Worm (Caenorhabditis elegans): ENCODE results near the gene srj-13.

srj-13 gene

DNA sequence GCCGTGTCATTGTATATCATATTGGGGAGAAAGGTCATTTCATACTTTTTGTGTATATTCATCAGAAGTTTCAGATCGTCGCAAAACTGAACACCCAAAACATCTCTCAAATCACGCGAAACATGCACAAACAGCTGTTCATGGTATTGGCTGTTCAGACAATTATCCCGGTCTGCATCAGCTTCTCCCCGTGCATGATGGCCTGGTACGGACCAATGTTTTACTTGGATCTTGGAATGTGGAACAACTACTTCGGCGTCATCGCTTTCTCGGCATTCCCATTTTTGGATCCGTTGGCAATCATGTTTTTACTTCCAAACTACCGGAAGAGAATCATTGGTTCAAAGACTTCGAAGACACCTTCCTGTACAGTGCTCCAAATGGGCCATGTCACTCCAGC is 1.0 kb downstream of the srj-13 start:
- TF ChIP-seq rec-8 (tag; optimal IDR thresholded peaks at IDR 0.05) (no peak), nhr-90 (tag; optimal IDR thresholded peaks at IDR 0.05) (no peak), F57C9.4 (tag; optimal IDR thresholded peaks at IDR 0.05) (no peak), pbrm-1 (GFP tag; IDR thresholded peaks at IDR 0.05) (no peak), F49E8.2 (tag; optimal IDR thresholded peaks at IDR 0.05; ENCODE audit: insufficient read depth) (no peak), madf-8 (GFP tag; conservative IDR thresholded peaks at IDR 0.05) (no peak), ztf-22 (GFP tag; optimal IDR thresholded peaks at IDR 0.05) (no peak), Y53F4B.3 (GFP tag; IDR thresholded peaks at IDR 0.05) (no peak)

DNA sequence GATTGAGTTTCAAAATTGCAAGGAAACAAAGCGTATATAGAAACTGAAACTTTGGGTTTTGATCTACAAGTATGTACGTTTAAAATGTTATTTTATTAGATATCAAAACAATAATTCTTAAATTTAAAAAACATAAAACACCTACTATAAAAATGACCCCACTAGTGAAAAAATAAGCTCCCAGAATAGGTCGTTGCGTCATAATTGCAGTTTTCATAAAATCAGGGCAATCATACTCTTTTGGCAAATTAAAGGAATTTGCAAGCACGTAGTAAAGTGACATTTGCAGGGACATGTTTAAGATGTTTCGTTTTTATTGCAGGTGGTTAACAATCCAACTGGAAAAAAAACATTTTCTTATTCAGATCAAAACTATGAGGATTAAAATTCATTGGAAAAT is 6.1 kb downstream of the srj-13 start, which contains the start of gene srt-6:
Gene srt-6, minus strand, starts transcription at position 295 of the 400 bp plus-strand sequence.
- TF ChIP-seq ceh-79 (tag; optimal IDR thresholded peaks at IDR 0.05) (no peak), T07F8.4 (tag; optimal IDR thresholded peaks at IDR 0.05) (no peak), cebp-2 (GFP tag; IDR thresholded peaks at IDR 0.05) (no peak), F49E8.2 (tag; optimal IDR thresholded peaks at IDR 0.05; ENCODE audit: insufficient read depth) (no peak), atf-7 (tag; optimal IDR thresholded peaks at IDR 0.05) (no peak), sea-2 (GFP tag; IDR thresholded peaks at IDR 0.05) (no peak), mel-28 (tag; optimal IDR thresholded peaks at IDR 0.05; ENCODE audit: borderline replicate concordance) (no peak)

DNA sequence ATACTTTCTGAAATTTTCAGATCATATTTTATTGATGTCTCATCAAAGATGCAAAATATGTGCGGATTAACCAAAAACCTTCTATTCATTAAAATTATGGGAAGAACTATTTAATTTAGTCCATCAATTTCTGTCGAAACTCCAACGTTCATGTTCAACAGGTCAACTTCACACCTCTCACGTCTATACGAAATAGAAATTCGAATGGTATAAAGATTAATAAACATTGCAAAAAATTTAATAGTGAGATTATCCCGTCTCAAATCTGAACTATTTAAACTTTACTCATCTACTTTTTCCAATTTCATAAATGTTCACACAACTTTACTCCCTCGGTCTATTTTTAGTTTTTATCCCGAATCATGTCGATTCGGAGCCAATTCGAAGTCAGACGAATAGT is 7.1 kb downstream of the srj-13 start, which contains the start of gene R13D7.2:
Gene R13D7.2, plus strand, starts transcription at position 301 of the 400 bp plus-strand sequence.
- TF ChIP-seq F10E7.11 (tag; optimal IDR thresholded peaks at IDR 0.05) (no peak), akir-1 (GFP tag; optimal IDR thresholded peaks at IDR 0.05) (no peak), unc-62 (GFP tag; optimal IDR thresholded peaks at IDR 0.05) (no peak), lin-54 (GFP tag; optimal IDR thresholded peaks at IDR 0.05) (no peak), ztf-26 (tag; optimal IDR thresholded peaks at IDR 0.05) (no peak), tlf-1 (GFP tag; optimal IDR thresholded peaks at IDR 0.05) (no peak), dox-1 (GFP tag; IDR thresholded peaks at IDR 0.05) (no peak), Y56A3A.18 (GFP tag; IDR thresholded peaks at IDR 0.05) (no peak), tbp1 (GFP tag; optimal IDR thresholded peaks at IDR 0.05) (no peak), F37B4.10 (GFP tag; IDR thresholded peaks at IDR 0.05) (no peak), nfya-1 (tag; optimal IDR thresholded peaks at IDR 0.05; ENCODE audit: borderline replicate concordance, insufficient read depth) (no peak)

DNA sequence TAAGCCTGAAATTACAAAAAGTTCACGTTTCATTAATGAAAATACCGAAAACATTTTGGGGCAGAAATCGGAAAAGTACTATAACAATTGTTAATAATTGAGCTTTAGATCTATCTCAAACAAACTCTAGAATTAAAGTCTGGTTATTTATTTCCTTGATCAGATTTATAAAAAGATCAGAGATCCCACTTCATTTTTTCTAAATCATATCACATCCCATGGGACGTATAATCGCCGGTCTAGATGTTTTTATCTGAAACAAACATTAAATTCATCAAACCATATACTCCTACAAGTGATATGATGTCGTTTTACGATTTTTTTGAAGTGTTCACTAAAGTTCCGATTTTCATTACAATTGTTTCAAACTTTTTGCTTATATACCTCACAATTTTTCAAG is 9.2 kb downstream of the srj-13 start, which contains the start of gene str-41:
Gene str-41, plus strand, starts transcription at position 301 of the 400 bp plus-strand sequence.
- TF ChIP-seq K12H6.12 (tag; optimal IDR thresholded peaks at IDR 0.05) (no peak), bed-1 (GFP tag; IDR thresholded peaks at IDR 0.05) (no peak), snpc-1.3 (tag; optimal IDR thresholded peaks at IDR 0.05; ENCODE audit: insufficient read depth) (no peak), T26A5.8 (tag; optimal IDR thresholded peaks at IDR 0.05) (no peak), T07F8.4 (tag; optimal IDR thresholded peaks at IDR 0.05) (no peak), Y53F4B.3 (GFP tag; IDR thresholded peaks at IDR 0.05) (no peak), hsf-1 (GFP tag; IDR thresholded peaks at IDR 0.05) (no peak), C17E4.6 (GFP tag; IDR thresholded peaks at IDR 0.05) (no peak), tbx-9 (tag; optimal IDR thresholded peaks at IDR 0.05; ENCODE audit: borderline replicate concordance) (no peak), sptf-2 (GFP tag; optimal IDR thresholded peaks at IDR 0.05) (no peak), ceh-27 (GFP tag; optimal IDR thresholded peaks at IDR 0.05) (no peak), Y95B8A.8 (GFP tag; IDR thresholded peaks at IDR 0.05) (no peak), egrh-3 (GFP tag; IDR thresholded peaks at IDR 0.05) (no peak), unc-130 (GFP tag; optimal IDR thresholded peaks at IDR 0.05) (no peak)
